Worm (Caenorhabditis elegans): Measurements from ENCODE around the gene T23B7.2.

- TF ChIP-seq ama-1 (optimal IDR thresholded peaks at IDR 0.05) (no peak), unc-62 (GFP tag; optimal IDR thresholded peaks at IDR 0.05) (no peak), sea-2 (GFP tag; optimal IDR thresholded peaks at IDR 0.05) (no peak), elt-1 (tag; optimal IDR thresholded peaks at IDR 0.05) (no peak), fos-1 (tag; optimal IDR thresholded peaks at IDR 0.05) (no peak), nhr-77 (tag; optimal IDR thresholded peaks at IDR 0.05) (no peak), nhr-237 (tag; optimal IDR thresholded peaks at IDR 0.05) (no peak), nhr-11 (tag; optimal IDR thresholded peaks at IDR 0.05) (no peak), mdl-1 (tag; optimal IDR thresholded peaks at IDR 0.05) (no peak), zag-1 (tag; optimal IDR thresholded peaks at IDR 0.05) (no peak), fkh-10 (GFP tag; optimal IDR thresholded peaks at IDR 0.05) (no peak), jun-1 (tag; optimal IDR thresholded peaks at IDR 0.05) (no peak), egl-27 (tag; optimal IDR thresholded peaks at IDR 0.05) (no peak)
Measured at ce11 chrII:4854761-4855160, 12.7 kb upstream of the T23B7.2 start.
